Fruit fly (Drosophila melanogaster) whole organism, pupa: ENCODE data around the gene CG6094.
A peak's percentile ranks its signal among the peaks of the same experiment; 100 is the strongest.

ENCODE experiments used
- CG10348 ChIP-seq: fragments of 200-800 bp; sonication (Bioruptor generic); IDR thresholded peaks from 2 replicates; pipeline ENCODE4 v1.3.6; 2022; ENCODE audit warnings: missing biosample characterization, missing genetic modification characterization
- CG12605 ChIP-seq: fragments of 200-800 bp; sonication (Bioruptor generic); IDR thresholded peaks from 2 replicates; pipeline ENCODE4 v1.3.6; 2022; ENCODE audit warnings: missing biosample characterization, missing genetic modification characterization
- CG13204 ChIP-seq: fragments of 200-800 bp; sonication (Bioruptor generic); optimal IDR thresholded peaks from 2 replicates; lab custom pipeline; 2018; ENCODE audit warnings: missing biosample characterization, mild to moderate bottlenecking, missing genetic modification characterization, moderate library complexity
- CG14655 ChIP-seq: fragments of 200-800 bp; sonication (Bioruptor generic); optimal IDR thresholded peaks from 3 replicates; lab custom pipeline; 2017; ENCODE audit warnings: mild to moderate bottlenecking, missing biosample characterization, missing genetic modification reagents, missing genetic modification characterization
- CG15710 ChIP-seq: fragments of 200-800 bp; sonication (Bioruptor generic); optimal IDR thresholded peaks from 2 replicates; lab custom pipeline; 2018; ENCODE audit warnings: missing biosample characterization, mild to moderate bottlenecking, missing genetic modification characterization, moderate library complexity
- CG17806 ChIP-seq: fragments of 200-800 bp; sonication (Bioruptor generic); optimal IDR thresholded peaks from 2 replicates; lab custom pipeline; 2018; ENCODE audit warnings: missing biosample characterization, mild to moderate bottlenecking, missing genetic modification characterization, moderate library complexity
- CG32121 ChIP-seq: fragments of 200-800 bp; sonication (Bioruptor generic); IDR thresholded peaks from 2 replicates; pipeline ENCODE4 v1.3.6; 2022; ENCODE audit warnings: missing biosample characterization, missing genetic modification characterization
- CG34367 ChIP-seq: fragments of 200-800 bp; sonication (Bioruptor generic); optimal IDR thresholded peaks from 2 replicates; lab custom pipeline; 2018; ENCODE audit warnings: missing biosample characterization, mild to moderate bottlenecking, missing genetic modification characterization
- CG4496 ChIP-seq: fragments of 200-800 bp; sonication (Bioruptor generic); IDR thresholded peaks from 3 replicates; pipeline ENCODE4 v1.3.6; 2022; ENCODE audit warnings: missing biosample characterization, missing genetic modification characterization
- CG8159 ChIP-seq: fragments of 200-800 bp; sonication (Bioruptor generic); optimal IDR thresholded peaks from 3 replicates; lab custom pipeline; 2018; ENCODE audit warnings: missing biosample characterization, mild to moderate bottlenecking, missing genetic modification characterization, moderate library complexity
- CG8301 ChIP-seq: fragments of 200-800 bp; sonication (Bioruptor generic); optimal IDR thresholded peaks from 2 replicates; lab custom pipeline; 2018; ENCODE audit warnings: missing biosample characterization, mild to moderate bottlenecking, missing genetic modification characterization
- CG9948 ChIP-seq: fragments of 200-800 bp; sonication (Bioruptor generic); optimal IDR thresholded peaks from 2 replicates; lab custom pipeline; 2018; ENCODE audit warnings: missing biosample characterization, mild to moderate bottlenecking, missing genetic modification characterization, moderate library complexity
- D1 ChIP-seq: fragments of 200-800 bp; sonication (Bioruptor generic); optimal IDR thresholded peaks from 2 replicates; lab custom pipeline; 2018; ENCODE audit warnings: missing biosample characterization, mild to moderate bottlenecking, missing genetic modification characterization, moderate library complexity
- EcR ChIP-seq: fragments of 200-800 bp; sonication (Bioruptor generic); optimal IDR thresholded peaks from 3 replicates; lab custom pipeline; 2019; ENCODE audit warnings: missing biosample characterization, missing genetic modification characterization, mild to moderate bottlenecking, moderate library complexity, missing genetic modification reagents
- Ets98B ChIP-seq: fragments of 200-800 bp; sonication (Bioruptor generic); IDR thresholded peaks from 2 replicates; pipeline ENCODE4 v1.3.6; 2022; ENCODE audit warnings: missing biosample characterization, missing genetic modification characterization
- Pif1A ChIP-seq: fragments of 200-800 bp; sonication (Bioruptor generic); optimal IDR thresholded peaks from 3 replicates; lab custom pipeline; 2016; ENCODE audit warnings: missing biosample characterization, missing genetic modification characterization
- Pif1B ChIP-seq: fragments of 200-800 bp; sonication (Bioruptor generic); optimal IDR thresholded peaks from 3 replicates; lab custom pipeline; 2016; ENCODE audit warnings: missing biosample characterization, missing genetic modification characterization
- Snoo ChIP-seq: fragments of 200-800 bp; sonication (Bioruptor generic); optimal IDR thresholded peaks from 3 replicates; lab custom pipeline; 2017; ENCODE audit warnings: missing biosample characterization, mild to moderate bottlenecking, missing genetic modification characterization, inconsistent platforms
- fd96Ca ChIP-seq: fragments of 200-800 bp; sonication (Bioruptor generic); IDR thresholded peaks from 3 replicates; pipeline ENCODE4 v1.3.6; 2022; ENCODE audit warnings: missing biosample characterization, missing genetic modification characterization
- gl ChIP-seq: fragments of 200-800 bp; sonication (Bioruptor generic); optimal IDR thresholded peaks from 2 replicates; lab custom pipeline; 2018; ENCODE audit warnings: missing biosample characterization, mild to moderate bottlenecking, missing genetic modification characterization
- rn ChIP-seq: fragments of 200-800 bp; sonication (Bioruptor generic); IDR thresholded peaks from 2 replicates; pipeline ENCODE4 v1.3.6; 2022; ENCODE audit warnings: missing biosample characterization, missing genetic modification characterization

CG6094 gene

DNA sequence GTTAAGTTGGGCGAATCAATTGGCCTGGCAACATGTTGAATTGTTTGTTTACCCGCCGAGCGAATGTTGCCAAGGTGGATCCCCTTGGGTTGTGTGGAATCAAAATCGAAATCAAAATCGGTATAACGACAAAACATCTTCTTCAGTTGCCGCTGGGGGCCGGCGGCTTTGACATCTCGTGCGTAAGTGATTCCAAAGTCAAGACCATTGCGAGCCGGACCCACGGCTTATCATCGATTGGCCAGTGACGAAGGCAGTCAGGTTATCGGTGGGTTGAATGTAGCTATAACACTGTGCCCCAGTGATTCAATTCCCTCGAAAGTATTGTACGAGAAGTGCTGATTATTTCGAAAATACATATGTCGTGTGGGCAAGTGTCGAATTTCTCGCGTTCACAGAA is 22.1 kb downstream of the CG6094 start:
- TF ChIP-seq D1 (tag; lab: Kevin White, UChicago) (no peak), Pif1A (GFP tag; lab: Kevin White, UChicago) (no peak), rn (no peak), CG9948 (tag; lab: Kevin White, UChicago) (no peak), fd96Ca (GFP tag; lab: Robert Waterston, UW) (no peak), CG8301 (tag; lab: Kevin White, UChicago) (no peak), Ets98B (GFP tag; lab: Robert Waterston, UW) (no peak), Pif1B (GFP tag; lab: Kevin White, UChicago) (no peak), CG14655 (no peak)

DNA sequence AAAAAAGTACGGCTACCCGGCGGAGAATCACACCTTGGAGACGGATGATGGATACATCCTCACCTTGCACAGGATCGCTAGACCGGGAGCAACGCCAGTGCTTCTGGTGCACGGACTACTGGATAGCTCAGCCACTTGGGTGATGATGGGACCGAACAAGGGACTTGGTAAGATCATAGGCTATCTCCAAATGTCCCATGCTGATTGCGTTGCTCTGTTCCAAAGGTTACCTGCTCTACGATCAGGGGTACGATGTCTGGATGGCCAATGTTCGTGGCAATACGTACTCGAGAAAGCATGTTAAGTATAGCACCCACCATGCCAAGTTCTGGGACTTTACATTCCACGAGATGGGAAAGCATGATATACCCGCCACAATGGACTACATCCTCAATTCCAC is 23.2 kb downstream of the CG6094 start:
- TF ChIP-seq EcR (GFP tag; lab: Kevin White, UChicago) (no peak), rn (no peak)

dm6 chr2L:10531521-10531920 is 24.6 kb downstream of the CG6094 start, which contains the start of gene CG18301:
Gene CG18301, plus strand, starts transcription at chr2L:10531821.
- TF ChIP-seq Pif1A (GFP tag; lab: Kevin White, UChicago) (no peak), D1 (tag; lab: Kevin White, UChicago) (no peak), EcR (GFP tag; lab: Kevin White, UChicago) (no peak)

dm6 chr2L:10534022-10534421 is 27.1 kb downstream of the CG6094 start, which contains the start of gene CG18302:
Gene CG18302, plus strand, starts transcription at chr2L:10534322.
- TF ChIP-seq Snoo (tag; lab: Kevin White, UChicago): no peak
- no peak for TF ChIP-seq Pif1A (GFP tag; lab: Kevin White, UChicago)
- no peak for TF ChIP-seq CG4496 (GFP tag; lab: Robert Waterston, UW)
- TF ChIP-seq CG10348 (GFP tag; lab: Robert Waterston, UW): no peak
- no peak for TF ChIP-seq CG15710 (tag; lab: Kevin White, UChicago)
- no peak for TF ChIP-seq CG14655
- no peak for TF ChIP-seq gl (tag; lab: Kevin White, UChicago)
- no peak for TF ChIP-seq fd96Ca (GFP tag; lab: Robert Waterston, UW)
- no peak for TF ChIP-seq Ets98B (GFP tag; lab: Robert Waterston, UW)
- no peak for TF ChIP-seq CG34367 (tag; lab: Kevin White, UChicago)
- no peak for TF ChIP-seq CG9948 (tag; lab: Kevin White, UChicago)
- no peak for TF ChIP-seq CG8159 (tag; lab: Kevin White, UChicago)
- no peak for TF ChIP-seq CG17806 (tag; lab: Kevin White, UChicago)
- TF ChIP-seq CG13204 (GFP tag; lab: Kevin White, UChicago): no peak
- no peak for TF ChIP-seq Pif1B (GFP tag; lab: Kevin White, UChicago)
- TF ChIP-seq rn: no peak
- TF ChIP-seq EcR (GFP tag; lab: Kevin White, UChicago): no peak
- no peak for TF ChIP-seq CG12605
- no peak for TF ChIP-seq CG32121 (GFP tag; lab: Robert Waterston, UW)
- no peak for TF ChIP-seq D1 (tag; lab: Kevin White, UChicago)
- TF ChIP-seq, all 21 proteins: peak for 0

- no peak for TF ChIP-seq CG32121 (GFP tag; lab: Robert Waterston, UW)
- TF ChIP-seq CG10348 (GFP tag; lab: Robert Waterston, UW): no peak
- TF ChIP-seq CG4496 (GFP tag; lab: Robert Waterston, UW): no peak
- TF ChIP-seq CG9948 (tag; lab: Kevin White, UChicago): no peak
- no peak for TF ChIP-seq gl (tag; lab: Kevin White, UChicago)
- TF ChIP-seq CG34367 (tag; lab: Kevin White, UChicago): no peak
- no peak for TF ChIP-seq Pif1A (GFP tag; lab: Kevin White, UChicago)
- TF ChIP-seq CG13204 (GFP tag; lab: Kevin White, UChicago): no peak
- TF ChIP-seq CG14655: no peak
- TF ChIP-seq rn: no peak
- TF ChIP-seq CG17806 (tag; lab: Kevin White, UChicago): no peak
- TF ChIP-seq EcR (GFP tag; lab: Kevin White, UChicago): no peak
- TF ChIP-seq Ets98B (GFP tag; lab: Robert Waterston, UW): no peak
- no peak for TF ChIP-seq CG12605
- TF ChIP-seq CG8159 (tag; lab: Kevin White, UChicago): no peak
- no peak for TF ChIP-seq fd96Ca (GFP tag; lab: Robert Waterston, UW)
These were observed 32.5 kb downstream of the CG6094 start for dm6 chr2L:10539360-10539759.

DNA sequence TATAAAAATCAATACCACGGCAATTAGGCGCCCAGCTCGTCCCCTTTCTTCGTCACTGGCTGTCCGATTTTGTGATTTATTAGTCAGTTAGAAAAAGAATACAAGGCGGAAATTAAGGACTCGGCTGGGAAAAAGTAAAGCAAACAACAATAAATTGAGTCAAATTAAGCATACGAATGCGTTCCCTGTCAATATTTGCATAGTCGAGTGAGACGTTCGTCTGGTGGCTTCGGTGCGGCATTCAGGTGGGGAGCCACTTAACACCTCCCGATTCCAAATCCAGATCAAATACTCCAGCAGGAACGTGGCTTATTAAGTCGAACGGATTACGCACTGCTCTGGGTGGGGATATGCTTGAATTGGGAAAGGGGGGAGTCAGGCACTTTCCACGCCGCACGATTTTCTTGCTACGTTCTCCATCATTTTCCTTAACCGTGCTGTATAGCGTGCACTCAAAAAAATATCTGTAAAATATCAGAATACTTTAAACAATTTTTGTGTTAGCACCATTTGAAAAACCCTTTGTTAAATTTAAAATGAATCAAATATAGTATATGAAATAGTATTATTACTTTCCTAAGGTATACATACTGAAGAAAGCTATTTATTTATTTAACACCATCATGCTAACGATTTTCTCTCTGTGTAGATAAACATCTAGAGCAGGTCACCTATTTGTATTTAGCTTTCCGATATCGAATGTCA is 36.3 kb downstream of the CG6094 start:
- TF ChIP-seq CG8159 (tag; lab: Kevin White, UChicago) (peak; percentile 23), CG12605 (no peak)

DNA sequence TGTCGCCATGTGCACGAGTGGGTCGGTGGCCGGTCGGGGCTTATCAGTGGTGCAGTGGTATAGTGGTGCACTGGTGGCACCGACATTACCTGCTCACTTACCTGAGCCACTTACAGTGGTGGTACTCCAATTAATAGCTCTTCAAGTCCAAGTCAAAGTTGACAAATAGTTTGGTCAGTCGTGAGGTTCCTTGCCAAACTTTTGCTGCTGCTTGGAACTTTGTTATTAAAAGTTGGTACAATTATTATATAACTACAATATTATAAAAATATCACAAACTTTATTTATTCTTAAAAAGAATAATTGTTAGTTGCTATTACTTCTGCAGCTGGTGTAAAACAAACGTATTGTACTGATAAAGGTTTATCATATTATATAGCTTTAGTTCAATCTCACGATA is 37.1 kb downstream of the CG6094 start:
- TF ChIP-seq CG8159 (tag; lab: Kevin White, UChicago) (no peak), CG14655 (no peak), CG34367 (tag; lab: Kevin White, UChicago) (no peak), EcR (GFP tag; lab: Kevin White, UChicago) (no peak)
